Fruit fly (Drosophila melanogaster) whole organism, prepupa: ENCODE results near the gene mus312.

Experiments used
- CG10669 ChIP-seq: fragments of 200-800 bp; sonication (Bioruptor generic); optimal IDR thresholded peaks from 3 replicates; lab custom pipeline; 2018; ENCODE audit warnings: missing biosample characterization, mild to moderate bottlenecking, missing genetic modification characterization, moderate library complexity
- CG11294 ChIP-seq: fragments of 200-800 bp; sonication (Bioruptor generic); IDR thresholded peaks from 2 replicates; pipeline ENCODE4 v1.3.6; 2022; ENCODE audit warnings: missing biosample characterization, missing genetic modification characterization
- CG11762 ChIP-seq: fragments of 200-800 bp; sonication (Bioruptor generic); optimal IDR thresholded peaks from 3 replicates; lab custom pipeline; 2016; ENCODE audit warnings: missing biosample characterization, missing genetic modification characterization; ENCODE audit not compliant: insufficient read depth
- CG11902 ChIP-seq: fragments of 200-800 bp; sonication (Bioruptor generic); optimal IDR thresholded peaks from 3 replicates; lab custom pipeline; 2016; ENCODE audit warnings: missing biosample characterization, missing genetic modification characterization
- CG1621 ChIP-seq: fragments of 200-800 bp; sonication (Bioruptor generic); optimal IDR thresholded peaks from 3 replicates; lab custom pipeline; 2018; ENCODE audit warnings: missing biosample characterization, mild to moderate bottlenecking, missing genetic modification characterization
- CG3032 ChIP-seq: fragments of 200-800 bp; optimal IDR thresholded peaks from 2 replicates; lab custom pipeline; 2019; ENCODE audit warnings: missing biosample characterization, mild to moderate bottlenecking, missing genetic modification characterization, moderate library complexity
- CG31627 ChIP-seq: fragments of 200-800 bp; sonication (Bioruptor generic); optimal IDR thresholded peaks from 3 replicates; lab custom pipeline; 2016; ENCODE audit warnings: missing biosample characterization, missing genetic modification characterization
- CG34406 ChIP-seq: fragments of 200-800 bp; sonication (Bioruptor generic); optimal IDR thresholded peaks from 3 replicates; lab custom pipeline; 2016; ENCODE audit warnings: missing biosample characterization, missing genetic modification characterization
- CG3919 ChIP-seq: fragments of 200-800 bp; sonication (Bioruptor generic); optimal IDR thresholded peaks from 3 replicates; lab custom pipeline; 2016; ENCODE audit warnings: missing biosample characterization, missing genetic modification characterization
- CG6163 ChIP-seq: fragments of 200-800 bp; sonication (Bioruptor generic); IDR thresholded peaks from 3 replicates; pipeline ENCODE4 v1.3.6; 2022; ENCODE audit warnings: missing biosample characterization, missing genetic modification characterization
- CG6276 ChIP-seq: fragments of 200-800 bp; sonication (Bioruptor generic); optimal IDR thresholded peaks from 2 replicates; lab custom pipeline; 2017; ENCODE audit warnings: missing biosample characterization, mild to moderate bottlenecking, missing genetic modification characterization
- CG6792 ChIP-seq: fragments of 200-800 bp; sonication (Bioruptor generic); optimal IDR thresholded peaks from 3 replicates; lab custom pipeline; 2016; ENCODE audit warnings: missing biosample characterization, missing genetic modification characterization
- CG6808 ChIP-seq: fragments of 200-800 bp; sonication (Bioruptor generic); optimal IDR thresholded peaks from 3 replicates; lab custom pipeline; 2017; ENCODE audit warnings: missing biosample characterization, missing genetic modification characterization, mild to moderate bottlenecking, moderate library complexity, missing genetic modification reagents
- CG7368 ChIP-seq: fragments of 200-800 bp; sonication (Bioruptor generic); optimal IDR thresholded peaks from 3 replicates; lab custom pipeline; 2016; ENCODE audit warnings: missing biosample characterization, missing genetic modification characterization
- CG8119 ChIP-seq: fragments of 200-800 bp; sonication (Bioruptor generic); IDR thresholded peaks from 3 replicates; pipeline ENCODE4 v1.3.6; 2022; ENCODE audit warnings: missing biosample characterization, missing genetic modification characterization
- CG8319 ChIP-seq: fragments of 200-800 bp; sonication (Bioruptor generic); optimal IDR thresholded peaks from 3 replicates; lab custom pipeline; 2016; ENCODE audit warnings: missing biosample characterization, missing genetic modification characterization
- CG8632 ChIP-seq: fragments of 200-800 bp; sonication (Bioruptor generic); optimal IDR thresholded peaks from 3 replicates; lab custom pipeline; 2016; ENCODE audit warnings: missing biosample characterization, missing genetic modification characterization
- Eip75B ChIP-seq: fragments of 200-800 bp; sonication (Bioruptor generic); optimal IDR thresholded peaks from 3 replicates; lab custom pipeline; 2016; ENCODE audit warnings: missing biosample characterization, missing genetic modification characterization
- Eip78C ChIP-seq: fragments of 200-800 bp; sonication (Bioruptor generic); peaks from one replicate; lab custom pipeline; 2016; ENCODE audit warnings: missing biosample characterization, missing genetic modification characterization
- Eip93F ChIP-seq: fragments of 200-800 bp; sonication (Bioruptor generic); optimal IDR thresholded peaks from 2 replicates; lab custom pipeline; 2016; ENCODE audit warnings: missing biosample characterization, mild to moderate bottlenecking, missing genetic modification characterization
- Ets96B ChIP-seq: fragments of 200-800 bp; optimal IDR thresholded peaks from 2 replicates; lab custom pipeline; 2019; ENCODE audit warnings: missing biosample characterization, mild to moderate bottlenecking, missing genetic modification characterization, moderate library complexity
- Gug ChIP-seq: fragments of 200-800 bp; sonication (Bioruptor generic); IDR thresholded peaks from 2 replicates; pipeline ENCODE4 v1.3.6; 2022; ENCODE audit warnings: missing biosample characterization, missing genetic modification characterization
- Hr39 ChIP-seq: fragments of 200-800 bp; sonication (Bioruptor generic); optimal IDR thresholded peaks from 2 replicates; lab custom pipeline; 2016; ENCODE audit warnings: missing biosample characterization, missing genetic modification characterization
- Hr4 ChIP-seq: fragments of 200-800 bp; sonication (Bioruptor generic); optimal IDR thresholded peaks from 3 replicates; lab custom pipeline; 2016; ENCODE audit warnings: missing biosample characterization, missing genetic modification characterization
- OdsH ChIP-seq: fragments of 200-800 bp; sonication (Bioruptor generic); optimal IDR thresholded peaks from 3 replicates; lab custom pipeline; 2016; ENCODE audit warnings: missing biosample characterization, missing genetic modification characterization
- Sox102F ChIP-seq: fragments of 200-800 bp; sonication (Bioruptor generic); optimal IDR thresholded peaks from 2 replicates; lab custom pipeline; 2016; ENCODE audit warnings: missing biosample characterization, mild to moderate bottlenecking, missing genetic modification characterization
- Sox14 ChIP-seq: fragments of 200-800 bp; sonication (Bioruptor generic); optimal IDR thresholded peaks from 3 replicates; lab custom pipeline; 2016; ENCODE audit warnings: missing biosample characterization, missing genetic modification characterization
- Sox15 ChIP-seq: fragments of 200-800 bp; sonication (Bioruptor generic); optimal IDR thresholded peaks from 3 replicates; lab custom pipeline; 2016; ENCODE audit warnings: missing biosample characterization, missing genetic modification characterization
- achi ChIP-seq: fragments of 200-800 bp; sonication (Bioruptor generic); optimal IDR thresholded peaks from 3 replicates; lab custom pipeline; 2016; ENCODE audit warnings: missing biosample characterization, missing genetic modification characterization
- acj6 ChIP-seq: fragments of 200-800 bp; sonication (Bioruptor generic); optimal IDR thresholded peaks from 3 replicates; lab custom pipeline; 2016; ENCODE audit warnings: missing biosample characterization, missing genetic modification characterization
- cyc ChIP-seq: fragments of 200-800 bp; sonication (Bioruptor generic); optimal IDR thresholded peaks from 3 replicates; lab custom pipeline; 2016; ENCODE audit warnings: missing biosample characterization, missing genetic modification characterization
- dsx ChIP-seq: fragments of 200-800 bp; optimal IDR thresholded peaks from 3 replicates; lab custom pipeline; 2019; ENCODE audit warnings: missing biosample characterization, mild to moderate bottlenecking, missing genetic modification characterization, moderate library complexity; ENCODE audit not compliant: poor library complexity, severe bottlenecking
- eg ChIP-seq: fragments of 200-800 bp; sonication (Bioruptor generic); IDR thresholded peaks from 3 replicates; pipeline ENCODE4 v1.3.6; 2022; ENCODE audit warnings: missing biosample characterization, missing genetic modification characterization
- esn ChIP-seq: fragments of 200-800 bp; sonication (Bioruptor generic); optimal IDR thresholded peaks from 2 replicates; lab custom pipeline; 2016; ENCODE audit warnings: missing biosample characterization, mild to moderate bottlenecking, missing genetic modification characterization, moderate library complexity
- fd59A ChIP-seq: fragments of 200-800 bp; sonication (Bioruptor generic); optimal IDR thresholded peaks from 2 replicates; lab custom pipeline; 2017; ENCODE audit warnings: missing biosample characterization, mild to moderate bottlenecking, missing genetic modification characterization, missing genetic modification reagents
- fd85E ChIP-seq: fragments of 200-800 bp; sonication (Bioruptor generic); optimal IDR thresholded peaks from 3 replicates; lab custom pipeline; 2016; ENCODE audit warnings: missing biosample characterization, missing genetic modification characterization
- lz ChIP-seq: fragments of 200-800 bp; sonication (Bioruptor generic); optimal IDR thresholded peaks from 3 replicates; lab custom pipeline; 2016; ENCODE audit warnings: missing biosample characterization, missing genetic modification characterization
- net ChIP-seq: fragments of 200-800 bp; sonication (Bioruptor generic); optimal IDR thresholded peaks from 3 replicates; lab custom pipeline; 2016; ENCODE audit warnings: missing biosample characterization, missing genetic modification characterization
- salr ChIP-seq, 2 experiments: fragments of 200-800 bp; sonication (Bioruptor generic); optimal IDR thresholded peaks; 3 replicates each; lab custom pipeline; 2016 to 2018; ENCODE audit warnings: missing biosample characterization in 2 of 2, missing genetic modification characterization in 2 of 2, mild to moderate bottlenecking in 1 of 2
- ss ChIP-seq, 2 experiments: fragments of 200-800 bp; sonication (Bioruptor generic); optimal IDR thresholded peaks; 2 replicates in 1 of 2; 3 replicates in 1 of 2; lab custom pipeline; 2017 to 2018; ENCODE audit warnings: mild to moderate bottlenecking in 2 of 2, missing biosample characterization in 2 of 2, missing genetic modification characterization in 2 of 2, moderate library complexity in 1 of 2
- svp ChIP-seq: fragments of 200-800 bp; sonication (Bioruptor generic); peaks from one replicate; lab custom pipeline; 2016; ENCODE audit warnings: missing biosample characterization, missing genetic modification characterization
- vri ChIP-seq: fragments of 200-800 bp; sonication (Bioruptor generic); optimal IDR thresholded peaks from 3 replicates; lab custom pipeline; 2016; ENCODE audit warnings: missing biosample characterization, mild to moderate bottlenecking, missing genetic modification characterization

Gene mus312

DNA sequence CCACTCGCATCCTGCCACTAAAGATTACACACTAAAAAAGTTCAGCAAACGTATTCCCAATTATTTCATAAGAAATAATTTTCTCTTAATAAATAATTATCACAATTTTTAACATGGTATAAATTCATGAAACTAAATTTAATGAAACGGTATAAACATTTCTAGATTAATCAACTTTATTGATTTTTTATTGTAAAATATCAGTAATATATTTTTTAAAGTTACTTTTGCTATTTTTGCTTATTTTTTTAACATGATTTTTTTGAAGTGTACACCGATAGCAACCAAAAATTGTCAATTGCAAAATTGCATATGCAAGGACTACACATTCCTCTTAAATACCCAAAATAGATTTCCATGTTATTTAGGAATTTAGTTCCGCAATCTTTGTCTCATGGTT is 14.8 kb upstream of the mus312 start:
- TF ChIP-seq CG6163 (GFP tag; lab: Robert Waterston, UW) (no peak), svp (no peak), CG6276 (GFP tag; lab: Kevin White, UChicago) (no peak), CG8319 (GFP tag; lab: Kevin White, UChicago) (no peak)

DNA sequence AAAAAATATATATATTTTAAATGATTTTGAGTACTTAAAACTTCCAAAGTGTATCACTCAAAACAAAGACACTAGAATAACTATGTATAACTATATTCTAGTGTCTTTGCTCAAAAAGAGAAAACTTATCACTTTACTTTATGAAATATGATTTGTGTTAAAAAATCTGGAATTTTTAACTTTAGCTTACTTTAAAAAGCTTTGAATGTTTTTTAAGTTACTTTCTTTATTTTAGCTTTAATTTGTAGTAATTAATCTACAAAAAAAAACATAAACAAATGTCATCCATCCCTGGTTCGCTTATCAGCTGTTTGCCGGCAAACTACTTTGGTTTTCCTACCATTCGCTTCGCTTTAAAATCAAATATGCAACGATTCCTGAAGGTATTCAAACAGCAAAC is 9.2 kb upstream of the mus312 start, which contains the start of gene CG8607:
Gene CG8607, plus strand, starts transcription at position 301 of the 400 bp plus-strand sequence.
- TF ChIP-seq CG8632 (GFP tag; lab: Kevin White, UChicago), result no peak
- TF ChIP-seq CG34406 (GFP tag; lab: Kevin White, UChicago), result no peak
- no peak for TF ChIP-seq net (GFP tag; lab: Kevin White, UChicago)
- TF ChIP-seq acj6 (GFP tag; lab: Kevin White, UChicago), result no peak

DNA sequence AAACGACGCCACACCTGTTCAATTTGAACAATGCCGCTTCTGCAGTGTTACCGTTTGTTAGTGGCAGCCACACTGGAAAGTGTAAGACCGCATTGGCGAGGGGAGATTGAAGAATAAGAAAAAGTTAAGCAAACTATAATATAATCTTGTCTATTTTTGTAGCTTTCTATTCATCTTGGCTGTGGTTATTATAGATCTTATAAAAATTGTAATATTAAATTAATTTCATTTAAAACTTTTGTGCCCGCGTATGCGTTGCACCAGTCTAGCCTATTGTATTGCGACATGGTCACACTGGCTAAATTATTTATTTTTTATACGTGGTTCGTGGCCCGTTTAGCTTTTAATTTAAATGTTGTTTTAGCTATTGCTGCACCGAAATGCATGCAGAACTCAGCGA is 5.6 kb upstream of the mus312 start, which contains the start of the genes RhoGEF4 and Rint1:
Gene RhoGEF4, minus strand, starts transcription at position 64 of the 400 bp plus-strand sequence.
Gene Rint1, plus strand, starts transcription at position 272 of the 400 bp plus-strand sequence.
- TF ChIP-seq Hr39 (GFP tag; lab: Kevin White, UChicago) (peak; percentile 57), vri (no peak), dsx (peak; percentile 6), fd59A (no peak), svp (no peak), CG34406 (GFP tag; lab: Kevin White, UChicago) (peak; percentile 32), net (GFP tag; lab: Kevin White, UChicago) (peak; percentile 16), CG1621 (tag; lab: Kevin White, UChicago) (peak; percentile 1), Eip75B (GFP tag; lab: Kevin White, UChicago) (no peak), CG8119 (GFP tag; lab: Robert Waterston, UW) (no peak), cyc (GFP tag; lab: Kevin White, UChicago) (peak; percentile 64), CG6808 (GFP tag; lab: Kevin White, UChicago) (no peak), Gug (GFP tag; lab: Robert Waterston, UW) (peak; percentile 60), CG11902 (GFP tag; lab: Kevin White, UChicago) (peak; percentile 44), fd85E (GFP tag; lab: Kevin White, UChicago) (no peak), CG11762 (no peak), acj6 (GFP tag; lab: Kevin White, UChicago) (peak; percentile 57), salr (GFP tag; optimal IDR thresholded peaks at IDR 0.05; lab: Kevin White, UChicago) (no peak), CG10669 (peak; percentile 6), esn (GFP tag; lab: Kevin White, UChicago) (peak; percentile 54), Eip78C (peak; percentile 76), CG6163 (GFP tag; lab: Robert Waterston, UW) (peak; percentile 55; the same call in 1 of the 3 replicates), CG31627 (peak; percentile 63), CG3919 (GFP tag; lab: Kevin White, UChicago) (peak; percentile 40), CG3032 (tag; lab: Kevin White, UChicago) (peak; percentile 58), lz (peak; percentile 60), Sox15 (GFP tag; lab: Kevin White, UChicago) (peak; percentile 45), eg (peak; percentile 52; the same call in 2 of the 3 replicates), CG8319 (GFP tag; lab: Kevin White, UChicago) (no peak), Sox14 (GFP tag; lab: Kevin White, UChicago) (peak; percentile 61), CG6792 (peak; percentile 10), achi (GFP tag; lab: Kevin White, UChicago) (peak; percentile 39), Ets96B (tag; lab: Kevin White, UChicago) (peak; percentile 33), Hr4 (GFP tag; lab: Kevin White, UChicago) (no peak), OdsH (no peak)
- TF ChIP-seq, all 60 proteins: peak for 23

DNA sequence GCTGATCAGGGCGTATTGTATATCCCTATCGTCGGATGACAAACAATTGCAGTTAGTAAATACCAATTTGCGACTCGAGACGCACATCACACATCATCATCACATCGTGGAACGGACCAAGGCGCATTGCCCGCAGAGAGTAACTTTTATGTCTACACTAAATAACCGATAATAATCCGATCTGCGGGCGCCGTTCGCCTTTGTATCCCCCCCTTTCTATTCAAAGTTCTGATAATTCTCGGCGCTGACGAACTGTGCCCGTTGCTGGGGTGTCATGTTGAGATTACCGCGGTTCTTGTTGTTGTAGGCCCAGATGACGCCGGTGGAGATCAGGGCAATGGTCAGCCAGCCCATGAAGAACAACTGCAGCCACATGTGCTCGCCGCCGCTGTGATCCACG is 2.3 kb upstream of the mus312 start:
- TF ChIP-seq fd59A (no peak), CG11294 (GFP tag; lab: Robert Waterston, UW) (no peak), CG6276 (GFP tag; lab: Kevin White, UChicago) (no peak), Eip93F (GFP tag; lab: Kevin White, UChicago) (no peak), ss (GFP tag; optimal IDR thresholded peaks at IDR 0.05; lab: Kevin White, UChicago) (no peak), CG6792 (no peak), CG3919 (GFP tag; lab: Kevin White, UChicago) (no peak), Sox102F (GFP tag; lab: Kevin White, UChicago) (no peak), CG7368 (GFP tag; lab: Kevin White, UChicago) (no peak)
- TF ChIP-seq, all 60 proteins: peak for 0
